Worm (Caenorhabditis elegans): ENCODE results near the gene Y116A8C.19.

DNA sequence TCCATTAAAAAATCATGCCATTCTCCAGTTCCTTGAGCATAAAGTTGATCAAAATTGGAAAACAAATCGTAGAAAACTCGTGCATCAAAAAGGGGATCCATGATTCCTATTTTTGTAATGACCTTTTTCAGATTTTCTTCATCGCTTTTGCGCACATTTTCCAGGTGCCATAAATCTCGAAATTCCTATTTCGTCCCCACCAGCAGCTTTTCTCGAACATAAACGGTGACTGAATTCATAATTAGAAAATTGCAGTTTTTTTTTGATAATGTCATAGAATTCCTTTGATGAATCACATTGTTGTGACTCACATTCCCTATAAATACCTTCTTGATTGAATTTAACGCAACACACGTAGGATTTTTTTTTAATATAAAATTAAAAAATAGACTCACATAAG lies 9.0 kb downstream of the Y116A8C.19 start, which contains the start of gene nhr-229:
- TF ChIP-seq mep-1 (tag; optimal IDR thresholded peaks at IDR 0.05) (no peak), unc-62 (GFP tag; optimal IDR thresholded peaks at IDR 0.05) (no peak), elt-1 (tag; optimal IDR thresholded peaks at IDR 0.05; ENCODE audit: borderline replicate concordance, insufficient read depth) (no peak), pha-4 (tag; optimal IDR thresholded peaks at IDR 0.05) (no peak), bed-3 (GFP tag; optimal IDR thresholded peaks at IDR 0.05) (no peak), nhr-76 (tag; optimal IDR thresholded peaks at IDR 0.05) (no peak), ces-1 (GFP tag; optimal IDR thresholded peaks at IDR 0.05) (no peak), mab-5 (tag; optimal IDR thresholded peaks at IDR 0.05) (no peak), nhr-237 (tag; optimal IDR thresholded peaks at IDR 0.05) (no peak), unc-120 (tag; optimal IDR thresholded peaks at IDR 0.05; ENCODE audit: poor library complexity, severe bottlenecking) (no peak)

Measured in whole organism, mixed stage, embryonic.